Fruit fly (Drosophila melanogaster) whole organism, larva: ENCODE measurements around the gene Gem2.
A peak's percentile ranks its signal among the peaks of the same experiment; 100 is the strongest.

Source experiments
- noc ChIP-seq: fragments of 200-800 bp; sonication (Bioruptor generic); optimal IDR thresholded peaks from 3 replicates; lab custom pipeline; 2019; ENCODE audit warnings: missing biosample characterization, mild to moderate bottlenecking, missing genetic modification characterization, moderate library complexity

Gem2 gene

dm6 chr3L:19072177-19072603 is 28.0 kb downstream of the Gem2 start:
- TF ChIP-seq noc (tag; lab: Kevin White, UChicago), result peak; percentile 48

- no peak for TF ChIP-seq noc (tag; lab: Kevin White, UChicago)
Observed at dm6 chr3L:19071173-19071844, 28.9 kb downstream of the Gem2 start.

- no peak for TF ChIP-seq noc (tag; lab: Kevin White, UChicago)
Observed at dm6 chr3L:19063410-19063752, 36.8 kb downstream of the Gem2 start.

dm6 chr3L:19062472-19063409 is 37.4 kb downstream of the Gem2 start, which contains the start of the genes Ugt316A1 and Sfxn2:
Ugt316A1 (minus strand) TSS chr3L:19062816.
Sfxn2 (plus strand) TSS chr3L:19063165.
- no peak for TF ChIP-seq noc (tag; lab: Kevin White, UChicago)

- TF ChIP-seq noc (tag; lab: Kevin White, UChicago), result no peak
Observed at dm6 chr3L:19058824-19059223, 41.3 kb downstream of the Gem2 start.

- TF ChIP-seq noc (tag; lab: Kevin White, UChicago), result no peak
Observed at dm6 chr3L:19056857-19057324, 43.3 kb downstream of the Gem2 start.

- TF ChIP-seq noc (tag; lab: Kevin White, UChicago), result no peak
Observed at dm6 chr3L:19055064-19055463, 45.1 kb downstream of the Gem2 start.

dm6 chr3L:19054266-19054665 is 45.9 kb downstream of the Gem2 start:
- TF ChIP-seq noc (tag; lab: Kevin White, UChicago), result no peak

dm6 chr3L:19053339-19053818 is 46.8 kb downstream of the Gem2 start, which contains the start of gene CG43407:
CG43407 (minus strand) TSS chr3L:19053389.
- TF ChIP-seq noc (tag; lab: Kevin White, UChicago), result no peak

- TF ChIP-seq noc (tag; lab: Kevin White, UChicago), result no peak
Observed at dm6 chr3L:19051926-19052325, 48.2 kb downstream of the Gem2 start, which contains the start of gene Acp76A. Acp76A (minus strand) TSS chr3L:19052026.

- no peak for TF ChIP-seq noc (tag; lab: Kevin White, UChicago)
Observed at dm6 chr3L:19049669-19050510, 50.3 kb downstream of the Gem2 start.
